Fruit fly (Drosophila melanogaster): Measurements from ENCODE around the gene CG9312.
A peak's percentile ranks its signal among the peaks of the same experiment; 100 is the strongest.

DNA sequence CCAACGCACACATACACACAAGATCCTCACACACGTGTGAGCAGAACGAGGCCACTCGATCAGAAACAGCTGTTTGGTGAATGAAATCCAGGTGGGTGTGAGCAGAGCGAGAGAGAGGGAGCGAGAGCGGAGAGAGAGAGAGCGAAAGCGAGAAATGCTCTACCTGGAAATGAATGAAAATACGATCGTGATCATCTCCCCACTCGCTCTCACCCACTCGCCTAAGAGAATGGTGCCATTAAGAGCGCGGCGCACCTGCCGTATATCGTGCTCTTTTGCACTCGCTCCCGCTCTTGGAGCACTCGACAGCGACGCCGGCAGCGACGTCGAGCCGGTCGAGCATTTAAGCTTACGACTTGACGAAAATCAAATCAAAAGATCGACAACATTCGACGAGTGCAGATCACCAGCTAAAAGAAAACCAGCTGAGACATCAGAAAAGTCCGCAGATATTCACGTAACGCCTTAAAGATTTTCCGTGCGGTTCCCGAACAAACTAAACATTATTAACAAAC lies 47.2 kb downstream of the CG9312 start, which contains the start of the genes tal-1A, tal-2A, tal-3A and tal-AA:
- TF ChIP-seq CG31224 (GFP tag; IDR thresholded peaks at IDR 0.05) (no peak), fd3F (GFP tag; optimal IDR thresholded peaks at IDR 0.05) (no peak), lola (GFP tag; optimal IDR thresholded peaks at IDR 0.05) (no peak), CG9817 (tag; optimal IDR thresholded peaks at IDR 0.05) (no peak), klu (GFP tag; IDR thresholded peaks at IDR 0.05) (no peak), dmrt99B (tag; optimal IDR thresholded peaks at IDR 0.05) (no peak), sr (GFP tag; IDR thresholded peaks at IDR 0.05) (peak; percentile 75; the same call in 2 of the 3 replicates)

All from whole organism, embryonic.